Fruit fly (Drosophila melanogaster) whole organism, embryonic: ENCODE results near the gene CG5440.
A peak's percentile ranks its signal among the peaks of the same experiment; 100 is the strongest.

Source experiments
- Awh ChIP-seq: fragments of 200-800 bp; sonication (Bioruptor generic); IDR thresholded peaks from 2 replicates; pipeline ENCODE4, ENCODE4 v1.3.6; 2022; ENCODE audit warnings: missing biosample characterization, missing genetic modification characterization
- B-H1 ChIP-seq: fragments of 200-800 bp; sonication (Bioruptor generic); IDR thresholded peaks from 3 replicates; pipeline ENCODE4 v1.3.6; 2022; ENCODE audit warnings: missing biosample characterization, missing genetic modification characterization
- BEAF-32 ChIP-seq: fragments of 200-800 bp; sonication (Bioruptor generic); optimal IDR thresholded peaks from 3 replicates; lab custom pipeline; 2017; ENCODE audit warnings: missing biosample characterization, missing genetic modification characterization, mild to moderate bottlenecking, moderate library complexity, missing genetic modification reagents
- CG10959 ChIP-seq: fragments of 200-800 bp; sonication (Bioruptor generic); IDR thresholded peaks from 2 replicates; pipeline ENCODE4 v1.3.6; 2022; ENCODE audit warnings: missing biosample characterization, missing genetic modification characterization
- CG11247 ChIP-seq: fragments of 200-800 bp; sonication (Bioruptor generic); IDR thresholded peaks from 2 replicates; pipeline ENCODE4 v1.3.6; 2022; ENCODE audit warnings: missing biosample characterization, missing genetic modification characterization
- CG12071 ChIP-seq: fragments of 200-800 bp; sonication (Bioruptor generic); optimal IDR thresholded peaks from 3 replicates; lab custom pipeline; 2018; ENCODE audit warnings: missing biosample characterization, mild to moderate bottlenecking, missing genetic modification characterization
- CG12391 ChIP-seq: fragments of 200-800 bp; sonication (Bioruptor generic); optimal IDR thresholded peaks from 3 replicates; lab custom pipeline; 2018; ENCODE audit warnings: missing biosample characterization, mild to moderate bottlenecking, missing genetic modification characterization, moderate library complexity
- CG13424 ChIP-seq: fragments of 200-800 bp; sonication (Bioruptor generic); optimal IDR thresholded peaks from 2 replicates; lab custom pipeline; 2019; ENCODE audit warnings: missing biosample characterization, mild to moderate bottlenecking, missing genetic modification characterization, moderate library complexity
- CG15601 ChIP-seq: fragments of 200-800 bp; sonication (Bioruptor generic); optimal IDR thresholded peaks from 3 replicates; lab custom pipeline; 2019; ENCODE audit warnings: missing biosample characterization, mild to moderate bottlenecking, missing genetic modification characterization, moderate library complexity
- CG15696 ChIP-seq: fragments of 200-800 bp; sonication (Bioruptor generic); optimal IDR thresholded peaks from 2 replicates; lab custom pipeline; 2019; ENCODE audit warnings: missing biosample characterization, mild to moderate bottlenecking, missing genetic modification characterization, moderate library complexity
- CG17328 ChIP-seq: fragments of 200-800 bp; sonication (Bioruptor generic); IDR thresholded peaks from 2 replicates; pipeline ENCODE4 v1.3.6; 2022; ENCODE audit warnings: missing biosample characterization, missing genetic modification characterization
- CG17912 ChIP-seq: fragments of 200-800 bp; sonication (Bioruptor generic); optimal IDR thresholded peaks from 2 replicates; lab custom pipeline; 2018; ENCODE audit warnings: missing biosample characterization, mild to moderate bottlenecking, missing genetic modification characterization
- CG18011 ChIP-seq: fragments of 200-800 bp; sonication (Bioruptor generic); optimal IDR thresholded peaks from 2 replicates; lab custom pipeline; 2017; ENCODE audit warnings: missing biosample characterization, missing genetic modification characterization, mild to moderate bottlenecking, moderate library complexity, missing genotype
- CG2199 ChIP-seq: fragments of 200-800 bp; sonication (Bioruptor generic); IDR thresholded peaks from 3 replicates; pipeline ENCODE4 v1.3.6; 2022; ENCODE audit warnings: missing biosample characterization, missing genetic modification characterization
- CG31441 ChIP-seq: fragments of 200-800 bp; sonication (Bioruptor generic); IDR thresholded peaks from 2 replicates; pipeline ENCODE4 v1.3.6; 2022; ENCODE audit warnings: missing biosample characterization, missing genetic modification characterization
- CG4820 ChIP-seq: fragments of 200-800 bp; sonication (Bioruptor generic); optimal IDR thresholded peaks from 3 replicates; lab custom pipeline; 2016; ENCODE audit warnings: missing biosample characterization, missing genetic modification characterization
- CG7839 ChIP-seq: fragments of 200-800 bp; sonication (Bioruptor generic); optimal IDR thresholded peaks from 3 replicates; lab custom pipeline; 2018; ENCODE audit warnings: missing biosample characterization, mild to moderate bottlenecking, missing genetic modification characterization, moderate library complexity
- CG9609 ChIP-seq: fragments of 200-800 bp; sonication (Bioruptor generic); optimal IDR thresholded peaks from 3 replicates; lab custom pipeline; 2016; ENCODE audit warnings: missing biosample characterization, missing genetic modification characterization
- CrebB ChIP-seq: fragments of 200-800 bp; sonication (Bioruptor generic); optimal IDR thresholded peaks from 3 replicates; lab custom pipeline; 2018; ENCODE audit warnings: missing biosample characterization, mild to moderate bottlenecking, missing genetic modification characterization
- Dip2 ChIP-seq: fragments of 200-800 bp; sonication (Bioruptor generic); IDR thresholded peaks from 2 replicates; pipeline ENCODE4 v1.3.6; 2022; ENCODE audit warnings: missing biosample characterization, missing genetic modification characterization
- ERR ChIP-seq: fragments of 200-800 bp; sonication (Bioruptor generic); optimal IDR thresholded peaks from 2 replicates; lab custom pipeline; 2016; ENCODE audit warnings: missing biosample characterization, missing genetic modification characterization
- HLH3B ChIP-seq: fragments of 200-800 bp; sonication (Bioruptor generic); IDR thresholded peaks from 2 replicates; pipeline ENCODE4 v1.3.6; 2022; ENCODE audit warnings: missing biosample characterization, missing genetic modification characterization
- Hsf ChIP-seq: fragments of 200-800 bp; sonication (Bioruptor generic); optimal IDR thresholded peaks from 3 replicates; lab custom pipeline; 2016; ENCODE audit warnings: missing biosample characterization, missing genetic modification characterization
- Jarid2 ChIP-seq: fragments of 200-800 bp; sonication (Bioruptor generic); optimal IDR thresholded peaks from 3 replicates; lab custom pipeline; 2017; ENCODE audit warnings: mild to moderate bottlenecking, missing biosample characterization, missing genetic modification reagents, missing genetic modification characterization
- Mes4 ChIP-seq: fragments of 200-800 bp; sonication (Bioruptor generic); optimal IDR thresholded peaks from 2 replicates; lab custom pipeline; 2016; ENCODE audit warnings: missing biosample characterization, missing genetic modification characterization
- Optix ChIP-seq: fragments of 200-800 bp; sonication (Bioruptor generic); IDR thresholded peaks from 3 replicates; pipeline ENCODE4 v1.3.6; 2022; ENCODE audit warnings: missing biosample characterization, missing genetic modification characterization
- Pdp1 ChIP-seq, 2 experiments: fragments of 200-800 bp; sonication (Bioruptor generic); optimal IDR thresholded peaks; 3 replicates each; lab custom pipeline; 2016; ENCODE audit warnings: missing biosample characterization in 2 of 2, missing genetic modification characterization in 2 of 2, mild to moderate bottlenecking in 1 of 2, moderate library complexity in 1 of 2
- Stat92E ChIP-seq, 3 experiments: fragments of >200 bp in 2 of 3; fragments of 200-800 bp in 1 of 3; sonication (Bioruptor generic) in 1 of 3; optimal IDR thresholded peaks; 2 replicates each; lab custom pipeline; 2017 to 2019; ENCODE audit warnings: missing biosample characterization in 3 of 3, missing genetic modification characterization in 3 of 3, mild to moderate bottlenecking in 1 of 3, moderate library complexity in 1 of 3
- aop ChIP-seq: fragments of 200-800 bp; sonication (Bioruptor generic); IDR thresholded peaks from 2 replicates; pipeline ENCODE4 v1.3.6; 2022; ENCODE audit warnings: missing biosample characterization, missing genetic modification characterization
- ash1 ChIP-seq: fragments of 200-800 bp; sonication (Bioruptor generic); optimal IDR thresholded peaks from 2 replicates; lab custom pipeline; 2018; ENCODE audit warnings: missing biosample characterization, mild to moderate bottlenecking, missing genetic modification characterization
- br ChIP-seq: fragments of >200 bp; optimal IDR thresholded peaks from 2 replicates; lab custom pipeline; 2017
- caup ChIP-seq: fragments of 200-800 bp; sonication (Bioruptor generic); optimal IDR thresholded peaks from 3 replicates; lab custom pipeline; 2017; ENCODE audit warnings: missing biosample characterization, mild to moderate bottlenecking, missing genetic modification characterization, moderate library complexity; ENCODE audit not compliant: severe bottlenecking
- crol ChIP-seq: fragments of 200-800 bp; sonication (Bioruptor generic); IDR thresholded peaks from 2 replicates; pipeline ENCODE4 v1.3.6; 2022; ENCODE audit warnings: missing biosample characterization, missing genetic modification characterization
- dpn ChIP-seq, 2 experiments: fragments of 200-800 bp; sonication (Bioruptor generic); optimal IDR thresholded peaks; 3 replicates each; lab custom pipeline; 2016; ENCODE audit warnings: missing biosample characterization in 2 of 2, missing genetic modification characterization in 2 of 2
- emc ChIP-seq: fragments of 200-800 bp; sonication (Bioruptor generic); optimal IDR thresholded peaks from 2 replicates; lab custom pipeline; 2016; ENCODE audit warnings: missing biosample characterization, missing genetic modification characterization
- eyg ChIP-seq: fragments of 200-800 bp; sonication (Bioruptor generic); optimal IDR thresholded peaks from 3 replicates; lab custom pipeline; 2016; ENCODE audit warnings: missing biosample characterization, missing genetic modification characterization
- h ChIP-seq: fragments of >200 bp; optimal IDR thresholded peaks from 2 replicates; lab custom pipeline; 2017
- her ChIP-seq: fragments of 200-800 bp; sonication (Bioruptor generic); optimal IDR thresholded peaks from 2 replicates; lab custom pipeline; 2016; ENCODE audit warnings: missing biosample characterization, missing genetic modification characterization
- hth ChIP-seq: fragments of >200 bp; optimal IDR thresholded peaks from 2 replicates; lab custom pipeline; 2017; ENCODE audit warnings: inconsistent platforms
- nerfin-2 ChIP-seq: fragments of 200-800 bp; sonication (Bioruptor generic); IDR thresholded peaks from 2 replicates; pipeline ENCODE4 v1.3.6; 2022; ENCODE audit warnings: missing biosample characterization, missing genetic modification characterization; ENCODE audit not compliant: partially characterized antibody
- odd ChIP-seq: fragments of 200-800 bp; sonication (Bioruptor generic); optimal IDR thresholded peaks from 2 replicates; lab custom pipeline; 2017; ENCODE audit warnings: missing biosample characterization, mild to moderate bottlenecking, missing genetic modification characterization
- prd ChIP-seq, 3 experiments: fragments of >200 bp in 2 of 3; fragments of 200-800 bp in 1 of 3; sonication (Bioruptor generic) in 1 of 3; optimal IDR thresholded peaks in 2 of 3; IDR thresholded peaks in 1 of 3; 2 replicates in 2 of 3; 3 replicates in 1 of 3; pipeline versions ENCODE4 v1.3.6 to Lab custom; 2017 to 2022; ENCODE audit warnings: missing biosample characterization in 1 of 3, missing genetic modification characterization in 1 of 3
- repo ChIP-seq: fragments of 200-800 bp; sonication (Bioruptor generic); optimal IDR thresholded peaks from 2 replicates; lab custom pipeline; 2016; ENCODE audit warnings: missing biosample characterization, missing genetic modification characterization
- run ChIP-seq: fragments of 200-800 bp; sonication (Bioruptor generic); optimal IDR thresholded peaks from 3 replicates; lab custom pipeline; 2018; ENCODE audit warnings: missing biosample characterization, mild to moderate bottlenecking, missing genetic modification characterization
- sens-2 ChIP-seq: fragments of 200-800 bp; sonication (Bioruptor generic); IDR thresholded peaks from 2 replicates; pipeline ENCODE4 v1.3.6; 2022; ENCODE audit warnings: missing biosample characterization, missing genetic modification characterization
- stc ChIP-seq: fragments of 200-800 bp; sonication (Bioruptor generic); IDR thresholded peaks from 2 replicates; pipeline ENCODE4 v1.3.6; 2022; ENCODE audit warnings: missing biosample characterization, missing genetic modification characterization
- tll ChIP-seq, 2 experiments: fragments of 200-800 bp in 1 of 2; fragments of >200 bp in 1 of 2; sonication (Bioruptor generic) in 1 of 2; optimal IDR thresholded peaks; 2 replicates each; lab custom pipeline; 2017 to 2019; ENCODE audit warnings: missing biosample characterization in 2 of 2, missing genetic modification characterization in 2 of 2, mild to moderate bottlenecking in 1 of 2, moderate library complexity in 1 of 2
- ttk ChIP-seq: fragments of 200-800 bp; sonication (Bioruptor generic); IDR thresholded peaks from 2 replicates; pipeline ENCODE4 v2.1.2; 2022; ENCODE audit warnings: missing biosample characterization, missing genetic modification characterization
- wor ChIP-seq: fragments of 200-800 bp; sonication (Bioruptor generic); IDR thresholded peaks from 2 replicates; pipeline ENCODE4 v1.3.6; 2022; ENCODE audit warnings: missing biosample characterization, missing genetic modification characterization

The CG5440 gene

dm6 chr2L:1361771-1362632 lies 28.1 kb downstream of the CG5440 start, which contains the start of gene NLaz (continued):
- TF ChIP-seq Mes4 (GFP tag; lab: Kevin White, UChicago) (no peak), CG4820 (GFP tag; lab: Kevin White, UChicago) (peak; percentile 50), B-H1 (no peak; the same call in 2 of the 3 replicates), br (lab: Kevin White, UChicago) (no peak), crol (GFP tag; lab: Robert Waterston, UW) (no peak), CG15696 (no peak), Jarid2 (GFP tag; lab: Kevin White, UChicago) (no peak), odd (GFP tag; lab: Kevin White, UChicago) (no peak), ERR (GFP tag; lab: Kevin White, UChicago) (no peak), ash1 (GFP tag; lab: Kevin White, UChicago) (no peak), run (tag; lab: Kevin White, UChicago) (no peak), CG31441 (GFP tag; lab: Robert Waterston, UW) (no peak), CG11247 (GFP tag; lab: Robert Waterston, UW) (peak; percentile 90), Hsf (GFP tag; lab: Kevin White, UChicago) (no peak), Optix (GFP tag; lab: Robert Waterston, UW) (no peak), BEAF-32 (GFP tag; lab: Kevin White, UChicago) (no peak), HLH3B (peak; percentile 56; the same call in 1 of the 2 replicates), CG13424 (tag; lab: Kevin White, UChicago) (no peak), her (GFP tag; lab: Kevin White, UChicago) (no peak), CG7839 (tag; lab: Kevin White, UChicago) (peak; percentile 48), sens-2 (GFP tag; lab: Robert Waterston, UW) (no peak), emc (no peak), Pdp1 (GFP tag; optimal IDR thresholded peaks at IDR 0.05; lab: Kevin White, UChicago) (peak in 1 of 2 experiments; percentile 21), CG17912 (no peak), aop (GFP tag; lab: Robert Waterston, UW) (no peak), prd (optimal IDR thresholded peaks at IDR 0.05; lab: Kevin White, UChicago) (no peak), prd (GFP tag; IDR thresholded peaks at IDR 0.05; lab: Robert Waterston, UW) (no peak), hth (lab: Kevin White, UChicago) (no peak), dpn (GFP tag; optimal IDR thresholded peaks at IDR 0.05; lab: Kevin White, UChicago) (peak in 1 of 2 experiments; percentile 49), stc (no peak), caup (peak; percentile 29), Stat92E (GFP tag; optimal IDR thresholded peaks at IDR 0.05; lab: Kevin White, UChicago) (no peak), eyg (GFP tag; lab: Kevin White, UChicago) (no peak), Dip2 (no peak), CG17328 (peak; percentile 62), repo (GFP tag; lab: Kevin White, UChicago) (no peak), CG15601 (tag; lab: Kevin White, UChicago) (no peak), CG12391 (tag; lab: Kevin White, UChicago) (no peak), Awh (GFP tag; lab: Robert Waterston, UW) (no peak), nerfin-2 (no peak), ttk (GFP tag; lab: Robert Waterston, UW) (peak; percentile 69), CG10959 (peak; percentile 57), CrebB (tag; lab: Kevin White, UChicago) (no peak), CG12071 (no peak), tll (GFP tag; optimal IDR thresholded peaks at IDR 0.05; lab: Kevin White, UChicago) (no peak), CG18011 (GFP tag; lab: Kevin White, UChicago) (no peak), wor (GFP tag; lab: Robert Waterston, UW) (no peak), CG9609 (no peak), CG2199 (no peak; the same call in 2 of the 3 replicates), h (lab: Kevin White, UChicago) (no peak)
